Worm (Caenorhabditis elegans): ENCODE measurements around the gene lgc-6.

DNA sequence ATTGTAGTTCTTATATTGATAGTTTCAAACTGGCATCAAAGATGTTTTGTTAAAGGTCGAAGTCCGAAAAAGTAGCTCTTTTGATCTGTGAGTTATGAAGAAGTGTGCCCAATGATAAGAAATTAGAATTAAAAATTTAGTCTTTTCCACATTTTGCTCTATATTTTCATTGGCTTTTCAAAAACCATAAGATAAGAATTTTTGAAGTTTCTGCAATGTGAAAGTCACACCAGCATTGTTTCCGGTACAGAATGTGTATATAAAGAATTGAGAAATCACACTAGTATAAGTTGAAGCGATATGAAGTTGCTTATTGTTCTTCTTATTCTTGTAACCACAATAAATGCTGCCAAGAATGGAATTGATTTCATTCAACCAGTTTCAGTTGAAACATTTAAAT, 7.2 kb upstream of the lgc-6 start, which contains the start of gene lys-10:
- TF ChIP-seq lin-39 (tag; optimal IDR thresholded peaks at IDR 0.05) (no peak), ama-1 (optimal IDR thresholded peaks at IDR 0.05) (no peak), fkh-2 (tag; optimal IDR thresholded peaks at IDR 0.05) (no peak), zag-1 (tag; optimal IDR thresholded peaks at IDR 0.05) (no peak), daf-12 (tag; optimal IDR thresholded peaks at IDR 0.05) (no peak), nfya-1 (tag; optimal IDR thresholded peaks at IDR 0.05; ENCODE audit: insufficient read depth) (no peak), unc-62 (GFP tag; optimal IDR thresholded peaks at IDR 0.05) (no peak), nhr-11 (tag; optimal IDR thresholded peaks at IDR 0.05) (no peak), pha-4 (tag; optimal IDR thresholded peaks at IDR 0.05) (no peak), skn-1 (tag; optimal IDR thresholded peaks at IDR 0.05) (no peak)
